Fruit fly (Drosophila melanogaster) whole organism, prepupa: Measurements from ENCODE around the gene Iris.

Experiments
- CG3032 ChIP-seq: fragments of 200-800 bp; optimal IDR thresholded peaks from 2 replicates; lab custom pipeline; 2019; ENCODE audit warnings: missing biosample characterization, mild to moderate bottlenecking, missing genetic modification characterization, moderate library complexity
- CG3919 ChIP-seq: fragments of 200-800 bp; sonication (Bioruptor generic); optimal IDR thresholded peaks from 3 replicates; lab custom pipeline; 2016; ENCODE audit warnings: missing biosample characterization, missing genetic modification characterization
- CG8119 ChIP-seq: fragments of 200-800 bp; sonication (Bioruptor generic); IDR thresholded peaks from 3 replicates; pipeline ENCODE4 v1.3.6; 2022; ENCODE audit warnings: missing biosample characterization, missing genetic modification characterization
- Eip75B ChIP-seq: fragments of 200-800 bp; sonication (Bioruptor generic); optimal IDR thresholded peaks from 3 replicates; lab custom pipeline; 2016; ENCODE audit warnings: missing biosample characterization, missing genetic modification characterization
- Gug ChIP-seq: fragments of 200-800 bp; sonication (Bioruptor generic); IDR thresholded peaks from 2 replicates; pipeline ENCODE4 v1.3.6; 2022; ENCODE audit warnings: missing biosample characterization, missing genetic modification characterization
- Hr4 ChIP-seq: fragments of 200-800 bp; sonication (Bioruptor generic); optimal IDR thresholded peaks from 3 replicates; lab custom pipeline; 2016; ENCODE audit warnings: missing biosample characterization, missing genetic modification characterization
- fkh ChIP-seq: fragments of 200-800 bp; sonication (Bioruptor generic); optimal IDR thresholded peaks from 3 replicates; lab custom pipeline; 2017; ENCODE audit warnings: missing biosample characterization, mild to moderate bottlenecking, missing genetic modification characterization, moderate library complexity
- spab ChIP-seq: fragments of 200-800 bp; sonication (Bioruptor generic); optimal IDR thresholded peaks from 2 replicates; lab custom pipeline; 2017; ENCODE audit warnings: missing biosample characterization, mild to moderate bottlenecking, missing genetic modification characterization, missing genetic modification reagents

- TF ChIP-seq CG3919: peak; percentile 29
- TF ChIP-seq Gug: peak; percentile 40
- no peak for TF ChIP-seq Hr4
- no peak for TF ChIP-seq fkh (GFP tag; lab: Kevin White, UChicago)
- TF ChIP-seq CG3032: no peak
- peak; percentile 43; the same call in 1 of the 3 replicates for TF ChIP-seq CG8119 (GFP tag; lab: Robert Waterston, UW)
- TF ChIP-seq spab: peak; percentile 2
- no peak for TF ChIP-seq Eip75B (GFP tag; lab: Kevin White, UChicago)
Observed at dm6 chr2L:1086312-1086906, 47.5 kb downstream of the Iris start.
